Fruit fly (Drosophila melanogaster): ENCODE data around the gene Acbp4.

DNA sequence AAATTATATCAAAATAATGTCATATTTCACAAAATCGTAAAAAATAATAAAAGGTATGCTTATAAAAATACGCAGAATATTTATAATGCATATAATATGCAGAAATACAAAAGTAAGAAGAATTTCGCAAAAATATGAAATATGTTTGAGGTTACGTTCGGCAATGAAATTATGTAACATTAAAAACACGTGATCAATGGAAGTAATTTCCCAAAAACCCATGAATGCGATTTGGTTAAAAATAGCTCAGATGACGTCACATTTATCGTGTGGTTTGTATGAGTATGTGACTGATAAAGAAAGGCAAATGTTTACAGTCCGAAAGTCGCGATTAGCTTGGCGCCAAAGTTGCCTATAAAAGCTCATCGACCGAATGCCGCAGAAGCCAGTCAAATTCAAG lies 29.6 kb upstream of the Acbp4 start, which contains the start of gene CG8620:
- TF ChIP-seq EcR (GFP tag; optimal IDR thresholded peaks at IDR 0.05) (no peak), CG34367 (tag; optimal IDR thresholded peaks at IDR 0.05) (no peak), Snoo (tag; optimal IDR thresholded peaks at IDR 0.05) (no peak)
